Worm (Caenorhabditis elegans) whole organism, L4/young adult: ENCODE data around the gene F35E8.2.

Experiments used
- W03F9.2 ChIP-seq: fragments of 150-350 bp; optimal IDR thresholded peaks from 2 replicates; lab custom pipeline; 2014; ENCODE audit warnings: missing biosample characterization, missing genetic modification characterization
- dao-5 ChIP-seq: sonication (generic microtip); optimal IDR thresholded peaks from 2 replicates; lab custom pipeline; 2016; ENCODE audit warnings: missing genotype, missing genetic modification characterization, moderate library complexity, missing compliant biosample characterization
- him-1 ChIP-seq: sonication (generic microtip); optimal IDR thresholded peaks from 2 replicates; lab custom pipeline; 2016; ENCODE audit warnings: missing genotype, missing genetic modification reagents, missing genetic modification characterization, missing compliant biosample characterization

Gene F35E8.2

ce11 chrV:15887708-15888295 lies 17.7 kb upstream of the F35E8.2 start:
- no peak for TF ChIP-seq him-1 (tag; lab: Kevin White, UChicago)
- no peak for TF ChIP-seq dao-5
- no peak for TF ChIP-seq W03F9.2 (tag; lab: Kevin White, UChicago)

DNA sequence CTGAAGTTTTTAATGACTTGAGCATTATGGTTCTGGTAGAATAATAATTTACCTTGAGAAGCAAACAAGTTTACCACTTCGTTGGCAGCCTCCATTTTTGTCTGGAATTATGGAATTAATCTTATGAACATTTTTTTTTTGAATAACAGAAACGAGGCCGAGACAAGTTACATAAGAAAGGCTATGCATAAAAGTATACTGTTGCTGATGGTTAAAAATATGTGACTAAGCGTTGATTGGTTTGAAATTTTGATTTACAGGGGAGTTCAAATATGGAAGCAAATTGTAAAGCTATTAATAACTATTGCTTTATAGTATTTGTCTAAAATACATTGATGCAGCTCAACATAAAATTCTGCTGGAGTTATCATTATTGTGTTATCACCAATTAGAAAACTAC lies 16.7 kb upstream of the F35E8.2 start, which contains the start of gene cgt-1:
cgt-1 (minus strand) TSS at position 101 of the 400 bp plus-strand sequence.
- TF ChIP-seq dao-5 (no peak), him-1 (tag; lab: Kevin White, UChicago) (no peak), W03F9.2 (tag; lab: Kevin White, UChicago) (no peak)

DNA sequence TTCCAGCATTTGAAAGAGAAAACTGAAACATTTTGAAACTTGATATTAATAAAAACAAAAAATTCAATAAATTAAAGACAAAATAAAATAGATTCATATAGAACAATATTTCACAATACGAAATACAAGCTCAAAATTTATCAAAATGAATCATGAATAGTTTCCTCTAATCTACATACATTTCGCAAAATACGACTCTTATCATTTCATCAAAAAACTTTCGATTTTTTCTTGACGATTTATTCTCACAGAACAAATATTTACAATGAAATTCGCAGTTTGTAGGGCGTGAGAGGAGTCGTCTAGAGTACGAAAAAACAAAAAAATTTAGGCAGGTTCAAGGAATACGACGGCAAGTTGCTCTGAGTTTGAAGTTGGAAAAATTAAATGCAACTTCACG lies 15.3 kb upstream of the F35E8.2 start:
- no peak for TF ChIP-seq W03F9.2 (tag; lab: Kevin White, UChicago)
- no peak for TF ChIP-seq dao-5
- no peak for TF ChIP-seq him-1 (tag; lab: Kevin White, UChicago)

- TF ChIP-seq dao-5 (no peak), him-1 (tag; lab: Kevin White, UChicago) (no peak), W03F9.2 (tag; lab: Kevin White, UChicago) (no peak)
Measured at ce11 chrV:15891279-15891678, 14.2 kb upstream of the F35E8.2 start.

ce11 chrV:15891761-15892160 lies 13.7 kb upstream of the F35E8.2 start, which contains the start of gene T06C12.12:
Gene T06C12.12 (plus strand): TSS chrV:15892061.
- TF ChIP-seq him-1 (tag; lab: Kevin White, UChicago) = no peak
- no peak for TF ChIP-seq W03F9.2 (tag; lab: Kevin White, UChicago)
- no peak for TF ChIP-seq dao-5

DNA sequence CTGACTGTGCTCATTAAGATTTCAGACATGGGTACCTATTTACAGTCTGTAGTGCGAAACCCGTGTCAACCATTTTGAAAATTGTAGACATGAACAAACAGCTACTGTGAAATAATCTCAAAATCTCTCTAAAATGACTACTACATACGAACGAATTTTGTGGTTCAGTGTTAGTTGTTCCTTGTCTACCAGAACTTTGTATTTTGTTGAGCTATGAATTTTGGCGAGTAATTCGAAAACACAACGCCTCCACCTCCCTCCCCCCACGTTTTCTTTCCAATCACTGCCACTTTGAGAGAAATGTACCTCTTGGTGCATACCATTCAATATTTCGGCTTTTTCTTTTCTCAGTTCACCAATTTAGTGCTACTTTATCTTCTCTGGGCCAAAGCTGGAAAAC lies 12.8 kb upstream of the F35E8.2 start, which contains the start of gene T06C12.11:
T06C12.11 (plus strand) TSS at position 301 of the 400 bp plus-strand sequence.
- TF ChIP-seq him-1 (tag; lab: Kevin White, UChicago) (no peak), W03F9.2 (tag; lab: Kevin White, UChicago) (no peak), dao-5 (no peak)

DNA sequence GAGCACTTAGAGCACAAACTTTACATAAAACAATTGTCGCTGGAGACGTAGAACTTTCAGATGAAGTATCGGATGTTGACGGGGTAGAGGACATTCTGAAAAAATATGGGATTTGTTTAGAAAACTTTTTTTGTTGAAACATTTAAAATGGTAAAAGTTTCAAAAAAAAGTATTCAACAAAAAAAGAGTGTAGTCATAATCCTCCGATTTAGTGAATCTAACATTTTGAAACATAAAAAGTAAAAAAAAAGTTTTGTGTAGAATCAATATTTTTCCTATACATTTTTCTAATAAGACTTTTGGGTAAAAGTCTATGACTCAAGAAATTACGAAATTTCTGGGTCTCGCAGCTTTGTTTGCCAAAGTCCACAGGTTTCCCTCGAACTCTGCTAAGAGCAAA lies 8.8 kb upstream of the F35E8.2 start, which contains the start of gene nhr-213:
nhr-213 (minus strand) TSS at position 101 of the 400 bp plus-strand sequence.
- TF ChIP-seq dao-5 = no peak
- no peak for TF ChIP-seq W03F9.2 (tag; lab: Kevin White, UChicago)
- TF ChIP-seq him-1 (tag; lab: Kevin White, UChicago) = no peak

ce11 chrV:15897696-15898095 lies 7.8 kb upstream of the F35E8.2 start, which contains the start of gene str-60:
Gene str-60 (plus strand): TSS chrV:15897996.
- TF ChIP-seq W03F9.2 (tag; lab: Kevin White, UChicago) = no peak
- no peak for TF ChIP-seq dao-5
- TF ChIP-seq him-1 (tag; lab: Kevin White, UChicago) = no peak

ce11 chrV:15899696-15900095 lies 5.8 kb upstream of the F35E8.2 start, which contains the start of gene T06C12.14:
Gene T06C12.14 (plus strand): TSS chrV:15899996.
- TF ChIP-seq W03F9.2 (tag; lab: Kevin White, UChicago) (no peak), dao-5 (no peak), him-1 (tag; lab: Kevin White, UChicago) (no peak)

- no peak for TF ChIP-seq him-1 (tag; lab: Kevin White, UChicago)
- TF ChIP-seq W03F9.2 (tag; lab: Kevin White, UChicago) = no peak
- no peak for TF ChIP-seq dao-5
Measured at ce11 chrV:15900564-15900963, 4.9 kb upstream of the F35E8.2 start.

DNA sequence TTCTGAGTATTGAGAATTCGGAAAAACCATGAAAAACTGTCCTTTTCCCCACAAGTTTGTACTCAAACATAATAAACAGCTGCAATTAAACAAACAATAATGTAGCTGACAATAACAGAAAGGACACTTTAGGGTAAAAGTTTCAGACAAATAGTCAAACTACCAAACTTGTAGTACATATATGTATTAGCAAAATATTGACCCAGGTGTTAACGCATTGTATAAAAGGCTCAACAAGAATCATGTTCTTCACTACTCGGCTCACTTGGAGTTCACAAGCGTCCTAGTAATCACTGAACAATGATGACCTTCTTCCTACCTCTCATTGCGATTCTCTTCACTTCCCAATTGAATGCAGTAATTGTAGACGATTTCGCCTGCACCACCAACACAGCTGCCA lies 6.4 kb downstream of the F35E8.2 start, which contains the start of gene F35E8.6:
F35E8.6 (plus strand) TSS at position 301 of the 400 bp plus-strand sequence.
- TF ChIP-seq dao-5 (no peak), him-1 (tag; lab: Kevin White, UChicago) (no peak), W03F9.2 (tag; lab: Kevin White, UChicago) (no peak)

DNA sequence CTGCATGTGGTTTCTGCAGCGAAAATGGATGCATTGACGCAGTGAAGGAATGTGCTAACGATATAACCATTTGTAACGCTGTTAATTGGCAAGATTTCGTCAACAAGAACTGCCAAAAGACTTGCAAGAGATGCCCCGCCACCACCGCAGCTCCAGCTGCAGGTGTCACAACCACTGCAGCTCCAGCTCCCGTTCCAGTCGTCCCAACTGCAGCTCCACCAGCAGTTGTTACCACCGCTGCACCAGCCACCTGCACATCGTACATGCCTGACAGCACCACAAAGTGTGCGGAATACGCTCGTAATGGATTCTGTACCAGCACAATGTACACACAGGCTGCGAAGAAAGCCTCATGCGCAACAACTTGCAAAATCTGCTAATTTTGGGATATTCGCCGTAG lies 7.2 kb downstream of the F35E8.2 start:
- no peak for TF ChIP-seq W03F9.2 (tag; lab: Kevin White, UChicago)
- TF ChIP-seq dao-5 = no peak
- no peak for TF ChIP-seq him-1 (tag; lab: Kevin White, UChicago)

ce11 chrV:15913714-15914113 lies 8.3 kb downstream of the F35E8.2 start, which contains the start of gene F35E8.7:
Gene F35E8.7 (plus strand): TSS chrV:15914014.
- TF ChIP-seq dao-5 = no peak
- TF ChIP-seq W03F9.2 (tag; lab: Kevin White, UChicago) = no peak
- no peak for TF ChIP-seq him-1 (tag; lab: Kevin White, UChicago)

DNA sequence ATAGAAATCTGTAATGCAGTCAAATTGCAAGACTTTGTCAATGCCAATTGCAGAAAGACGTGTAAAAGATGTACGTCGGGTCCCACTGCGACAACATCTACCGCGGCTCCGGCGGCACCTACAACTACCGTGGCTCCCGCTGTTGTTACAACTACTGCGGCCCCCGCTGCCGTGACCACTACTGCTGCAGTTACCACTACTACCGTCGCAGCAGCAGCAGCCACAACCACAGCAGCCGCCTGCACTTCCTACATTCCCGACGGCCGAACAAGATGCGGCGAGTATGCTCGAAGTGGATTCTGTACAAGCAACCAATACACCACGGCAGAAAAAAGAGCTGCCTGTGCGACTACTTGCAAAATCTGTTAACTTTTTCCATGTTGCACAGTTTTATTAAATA lies 9.3 kb downstream of the F35E8.2 start:
- TF ChIP-seq dao-5 (no peak), W03F9.2 (tag; lab: Kevin White, UChicago) (no peak), him-1 (tag; lab: Kevin White, UChicago) (no peak)
